Fruit fly (Drosophila melanogaster): Measurements from ENCODE around the gene smp-30.

dm6 chr3R:14737894-14738860 lies 12.9 kb downstream of the smp-30 start:
- TF ChIP-seq insv (optimal IDR thresholded peaks at IDR 0.05) (no peak), h (optimal IDR thresholded peaks at IDR 0.05) (no peak), psq (optimal IDR thresholded peaks at IDR 0.05) (no peak)
